Worm (Caenorhabditis elegans) whole organism, L3 larva: ENCODE results near the gene F23H12.10.

ENCODE experiments used
- ceh-82 ChIP-seq: fragments of 150-350 bp; optimal IDR thresholded peaks from 2 replicates; lab custom pipeline; 2014; ENCODE audit warnings: missing biosample characterization, missing genetic modification characterization
- ceh-9 ChIP-seq: sonication (generic microtip); optimal IDR thresholded peaks from 2 replicates; lab custom pipeline; 2018; ENCODE audit warnings: missing biosample characterization, missing genetic modification characterization
- egl-27 ChIP-seq: sonication (generic microtip); optimal IDR thresholded peaks from 4 replicates; lab custom pipeline; 2017; ENCODE audit warnings: missing biosample characterization, missing genetic modification reagents, missing genetic modification characterization
- elt-2 ChIP-seq: sonication (generic microtip); optimal IDR thresholded peaks from 2 replicates; lab custom pipeline; 2016; ENCODE audit warnings: missing genetic modification reagents, mild to moderate bottlenecking, missing genetic modification characterization, missing compliant biosample characterization
- mdl-1 ChIP-seq: fragments of 150-350 bp; optimal IDR thresholded peaks from 2 replicates; lab custom pipeline; 2014; ENCODE audit warnings: missing biosample characterization, missing genetic modification characterization
- nhr-11 ChIP-seq: fragments of 150-350 bp; optimal IDR thresholded peaks from 2 replicates; lab custom pipeline; 2014; ENCODE audit warnings: missing biosample characterization, missing genetic modification characterization
- nhr-25 ChIP-seq: sonication (generic microtip); optimal IDR thresholded peaks from 2 replicates; lab custom pipeline; 2017; ENCODE audit warnings: missing biosample characterization, missing genetic modification characterization
- pha-4 ChIP-seq: fragments of 150-350 bp; optimal IDR thresholded peaks from 2 replicates; lab custom pipeline; 2014; ENCODE audit warnings: missing biosample characterization, missing genetic modification reagents, missing genetic modification characterization
- pqm-1 ChIP-seq: fragments of 150-350 bp; optimal IDR thresholded peaks from 2 replicates; lab custom pipeline; 2017; ENCODE audit warnings: missing biosample characterization, missing genetic modification characterization, inconsistent platforms
- sea-2 ChIP-seq: fragments of 150-350 bp; sonication (generic microtip); optimal IDR thresholded peaks from 4 replicates; lab custom pipeline; 2014; ENCODE audit warnings: missing biosample characterization, missing genetic modification reagents, missing genetic modification characterization
- unc-62 ChIP-seq: fragments of 150-350 bp; sonication (generic microtip); optimal IDR thresholded peaks from 4 replicates; lab custom pipeline; 2014; ENCODE audit warnings: missing biosample characterization, missing genetic modification reagents, missing genetic modification characterization
- zag-1 ChIP-seq: fragments of 150-350 bp; optimal IDR thresholded peaks from 2 replicates; lab custom pipeline; 2014; ENCODE audit warnings: missing biosample characterization, missing genetic modification characterization
- ztf-4 ChIP-seq: fragments of 150-350 bp; optimal IDR thresholded peaks from 2 replicates; lab custom pipeline; 2014; ENCODE audit warnings: missing biosample characterization, missing genetic modification characterization

DNA sequence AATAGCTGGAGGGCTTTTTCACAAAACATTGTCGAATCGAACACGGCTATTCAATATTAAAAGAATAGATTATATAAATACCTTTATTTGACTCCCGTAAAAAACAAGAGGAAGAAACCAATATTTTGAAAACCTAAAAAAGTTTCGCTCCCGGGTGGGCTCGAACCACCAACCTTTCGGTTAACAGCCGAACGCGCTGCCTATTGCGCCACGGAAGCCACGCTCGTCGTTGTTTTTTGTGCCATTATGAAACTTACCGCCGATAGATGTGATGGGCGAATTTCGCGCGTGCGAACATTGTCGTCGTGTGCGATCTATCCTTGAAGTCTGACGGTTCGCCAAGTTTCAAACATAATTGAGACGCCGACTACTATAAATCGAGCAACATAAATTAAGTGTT is 42.2 kb downstream of the F23H12.10 start:
- TF ChIP-seq ceh-9 (tag; lab: Kevin White, UChicago) (no peak), nhr-25 (tag; lab: Kevin White, UChicago) (no peak), ztf-4 (tag; lab: Kevin White, UChicago) (no peak), mdl-1 (tag; lab: Kevin White, UChicago) (no peak), zag-1 (tag; lab: Kevin White, UChicago) (no peak), pqm-1 (no peak), sea-2 (GFP tag; lab: Kevin White, UChicago) (no peak), unc-62 (GFP tag; lab: Kevin White, UChicago) (no peak), ceh-82 (no peak), egl-27 (no peak), elt-2 (tag; lab: Kevin White, UChicago) (peak; percentile 11), pha-4 (tag; lab: Kevin White, UChicago) (no peak), nhr-11 (tag; lab: Kevin White, UChicago) (no peak)
